Fruit fly (Drosophila melanogaster) whole organism, embryonic: ENCODE results near the gene CG15878.
A peak's percentile ranks its signal among the peaks of the same experiment; 100 is the strongest.

ENCODE experiments used
- CG1024 ChIP-seq: fragments of 200-800 bp; sonication (Bioruptor generic); IDR thresholded peaks from 2 replicates; pipeline ENCODE4 v1.3.6; 2022; ENCODE audit warnings: missing biosample characterization, missing genetic modification characterization
- CG10321 ChIP-seq: fragments of 200-800 bp; sonication (Bioruptor generic); IDR thresholded peaks from 2 replicates; pipeline ENCODE4 v1.3.6; 2022; ENCODE audit warnings: missing biosample characterization, missing genetic modification characterization
- CG10959 ChIP-seq: fragments of 200-800 bp; sonication (Bioruptor generic); IDR thresholded peaks from 2 replicates; pipeline ENCODE4 v1.3.6; 2022; ENCODE audit warnings: missing biosample characterization, missing genetic modification characterization
- CG10979 ChIP-seq: fragments of 200-800 bp; sonication (Bioruptor generic); optimal IDR thresholded peaks from 2 replicates; lab custom pipeline; 2018; ENCODE audit warnings: missing biosample characterization, mild to moderate bottlenecking, missing genetic modification characterization, moderate library complexity
- CG12744 ChIP-seq: fragments of 200-800 bp; sonication (Bioruptor generic); optimal IDR thresholded peaks from 2 replicates; lab custom pipeline; 2016; ENCODE audit warnings: missing biosample characterization, missing genetic modification characterization
- CG13287 ChIP-seq: fragments of 200-800 bp; sonication (Bioruptor generic); IDR thresholded peaks from 2 replicates; pipeline ENCODE4 v1.3.6; 2022; ENCODE audit warnings: missing biosample characterization, missing genetic modification characterization; ENCODE audit not compliant: partially characterized antibody
- CG13624 ChIP-seq: fragments of 200-800 bp; sonication (Bioruptor generic); optimal IDR thresholded peaks from 2 replicates; lab custom pipeline; 2016; ENCODE audit warnings: missing biosample characterization, missing genetic modification characterization
- CG14860 ChIP-seq: fragments of 200-800 bp; sonication (Bioruptor generic); IDR thresholded peaks from 3 replicates; pipeline ENCODE4 v1.3.6; 2022; ENCODE audit warnings: missing biosample characterization, missing genetic modification characterization; ENCODE audit not compliant: partially characterized antibody
- CG15514 ChIP-seq: fragments of 200-800 bp; sonication (Bioruptor generic); optimal IDR thresholded peaks from 3 replicates; lab custom pipeline; 2017; ENCODE audit warnings: missing biosample characterization, missing genetic modification characterization, mild to moderate bottlenecking, moderate library complexity, missing genetic modification reagents
- CG16813 ChIP-seq: fragments of 200-800 bp; sonication (Bioruptor generic); IDR thresholded peaks from 3 replicates; pipeline ENCODE4 v1.3.6; 2022; ENCODE audit warnings: missing biosample characterization, missing genetic modification characterization; ENCODE audit not compliant: partially characterized antibody
- CG1792 ChIP-seq: fragments of 200-800 bp; sonication (Bioruptor generic); optimal IDR thresholded peaks from 2 replicates; lab custom pipeline; 2016; ENCODE audit warnings: missing biosample characterization, missing genetic modification characterization
- CG18011 ChIP-seq: fragments of 200-800 bp; sonication (Bioruptor generic); optimal IDR thresholded peaks from 2 replicates; lab custom pipeline; 2017; ENCODE audit warnings: missing biosample characterization, missing genetic modification characterization, mild to moderate bottlenecking, moderate library complexity, missing genotype
- CG2199 ChIP-seq: fragments of 200-800 bp; sonication (Bioruptor generic); IDR thresholded peaks from 3 replicates; pipeline ENCODE4 v1.3.6; 2022; ENCODE audit warnings: missing biosample characterization, missing genetic modification characterization
- CG6791 ChIP-seq: fragments of 200-800 bp; sonication (Bioruptor generic); IDR thresholded peaks from 3 replicates; pipeline ENCODE4 v1.3.6; 2022; ENCODE audit warnings: missing biosample characterization, missing genetic modification characterization; ENCODE audit not compliant: partially characterized antibody
- CG6854 ChIP-seq: fragments of 200-800 bp; sonication (Bioruptor generic); optimal IDR thresholded peaks from 3 replicates; lab custom pipeline; 2017; ENCODE audit warnings: missing biosample characterization, mild to moderate bottlenecking, missing genetic modification characterization
- CG7839 ChIP-seq: fragments of 200-800 bp; sonication (Bioruptor generic); optimal IDR thresholded peaks from 3 replicates; lab custom pipeline; 2018; ENCODE audit warnings: missing biosample characterization, mild to moderate bottlenecking, missing genetic modification characterization, moderate library complexity
- CG8290 ChIP-seq, 3 experiments: fragments of 200-800 bp; sonication (Bioruptor generic); optimal IDR thresholded peaks; 2 replicates each; lab custom pipeline; 2016 to 2019; ENCODE audit warnings: missing biosample characterization in 3 of 3, missing genetic modification characterization in 3 of 3, mild to moderate bottlenecking in 2 of 3, moderate library complexity in 1 of 3
- CoRest ChIP-seq: fragments of 200-800 bp; sonication (Bioruptor generic); optimal IDR thresholded peaks from 3 replicates; lab custom pipeline; 2018; ENCODE audit warnings: missing biosample characterization, mild to moderate bottlenecking, missing genetic modification characterization, moderate library complexity
- Dbx ChIP-seq: fragments of 200-800 bp; sonication (Bioruptor generic); IDR thresholded peaks from 3 replicates; pipeline ENCODE4 v1.3.6; 2022; ENCODE audit warnings: missing biosample characterization, missing genetic modification characterization
- Dll ChIP-seq: fragments of 200-800 bp; sonication (Bioruptor generic); IDR thresholded peaks from 4 replicates; pipeline ENCODE4 v1.3.6; 2022; ENCODE audit warnings: missing biosample characterization, missing genetic modification characterization; ENCODE audit not compliant: partially characterized antibody
- Doc3 ChIP-seq: fragments of 200-800 bp; sonication (Bioruptor generic); IDR thresholded peaks from 3 replicates; pipeline ENCODE4 v1.3.6; 2022; ENCODE audit warnings: missing biosample characterization, missing genetic modification characterization; ENCODE audit not compliant: partially characterized antibody
- Elba2 ChIP-seq: fragments of 200-800 bp; sonication (Bioruptor generic); optimal IDR thresholded peaks from 3 replicates; lab custom pipeline; 2016; ENCODE audit warnings: missing biosample characterization, missing genetic modification characterization
- H15 ChIP-seq: fragments of 200-800 bp; sonication (Bioruptor generic); IDR thresholded peaks from 3 replicates; pipeline ENCODE4 v1.3.6; 2022; ENCODE audit warnings: missing biosample characterization, missing genetic modification characterization
- Hr78 ChIP-seq, 2 experiments: fragments of 200-800 bp in 1 of 2; fragments of >200 bp in 1 of 2; sonication (Bioruptor generic) in 1 of 2; optimal IDR thresholded peaks; 2 replicates each; lab custom pipeline; 2017 to 2019; ENCODE audit warnings: missing biosample characterization in 2 of 2, missing genetic modification characterization in 2 of 2, mild to moderate bottlenecking in 1 of 2, moderate library complexity in 1 of 2
- Lhr ChIP-seq: fragments of 200-800 bp; sonication (Bioruptor generic); optimal IDR thresholded peaks from 3 replicates; lab custom pipeline; 2017; ENCODE audit warnings: mild to moderate bottlenecking, missing biosample characterization, missing genetic modification reagents, missing genetic modification characterization
- Rx ChIP-seq: fragments of 200-800 bp; sonication (Bioruptor generic); IDR thresholded peaks from 2 replicates; pipeline ENCODE4 v1.3.6; 2022; ENCODE audit warnings: missing biosample characterization, missing genetic modification characterization
- ato ChIP-seq: fragments of 200-800 bp; sonication (Bioruptor generic); IDR thresholded peaks from 2 replicates; pipeline ENCODE4 v1.3.6; 2022; ENCODE audit warnings: missing biosample characterization, missing genetic modification characterization; ENCODE audit not compliant: partially characterized antibody
- bab2 ChIP-seq: fragments of 200-800 bp; sonication (Bioruptor generic); optimal IDR thresholded peaks from 2 replicates; lab custom pipeline; 2016; ENCODE audit warnings: missing biosample characterization, missing genetic modification characterization
- bbx ChIP-seq: fragments of 200-800 bp; sonication (Bioruptor generic); IDR thresholded peaks from 2 replicates; pipeline ENCODE4 v1.3.6; 2022; ENCODE audit warnings: missing biosample characterization, missing genetic modification characterization; ENCODE audit not compliant: partially characterized antibody
- cad ChIP-seq: fragments of >200 bp; optimal IDR thresholded peaks from 2 replicates; lab custom pipeline; 2017; ENCODE audit warnings: missing biosample characterization, missing genetic modification characterization
- cato ChIP-seq: fragments of 200-800 bp; sonication (Bioruptor generic); optimal IDR thresholded peaks from 2 replicates; lab custom pipeline; 2016; ENCODE audit warnings: missing biosample characterization, missing genetic modification characterization, borderline replicate concordance
- dpn ChIP-seq, 2 experiments: fragments of 200-800 bp; sonication (Bioruptor generic); optimal IDR thresholded peaks; 3 replicates each; lab custom pipeline; 2016; ENCODE audit warnings: missing biosample characterization in 2 of 2, missing genetic modification characterization in 2 of 2
- esg ChIP-seq: fragments of 200-800 bp; sonication (Bioruptor generic); conservative IDR thresholded peaks from 2 replicates; pipeline ENCODE4 v1.3.6; 2022; ENCODE audit warnings: missing biosample characterization, missing genetic modification characterization
- gfzf ChIP-seq: fragments of 200-800 bp; sonication (Bioruptor generic); optimal IDR thresholded peaks from 2 replicates; lab custom pipeline; 2016; ENCODE audit warnings: missing biosample characterization, mild to moderate bottlenecking, missing genetic modification characterization, moderate library complexity
- hkb ChIP-seq, 2 experiments: fragments of 200-800 bp in 1 of 2; fragments of >200 bp in 1 of 2; sonication (Bioruptor generic) in 1 of 2; IDR thresholded peaks in 1 of 2; optimal IDR thresholded peaks in 1 of 2; 2 replicates each; pipeline versions ENCODE4 v1.3.6 to Lab custom; 2017 to 2022; ENCODE audit warnings: missing biosample characterization in 1 of 2, missing genetic modification characterization in 1 of 2
- kah ChIP-seq: fragments of 200-800 bp; sonication (Bioruptor generic); optimal IDR thresholded peaks from 2 replicates; lab custom pipeline; 2018; ENCODE audit warnings: missing biosample characterization, mild to moderate bottlenecking, missing genetic modification characterization
- kni ChIP-seq: fragments of 200-800 bp; sonication (Bioruptor generic); optimal IDR thresholded peaks from 3 replicates; lab custom pipeline; 2017; ENCODE audit warnings: mild to moderate bottlenecking, missing biosample characterization, missing genetic modification reagents, missing genetic modification characterization
- knrl ChIP-seq: fragments of 200-800 bp; sonication (Bioruptor generic); IDR thresholded peaks from 3 replicates; pipeline ENCODE4 v1.3.6; 2022; ENCODE audit warnings: missing biosample characterization, missing genetic modification characterization; ENCODE audit not compliant: partially characterized antibody
- pum ChIP-seq: fragments of 200-800 bp; sonication (Bioruptor generic); optimal IDR thresholded peaks from 2 replicates; lab custom pipeline; 2016; ENCODE audit warnings: missing biosample characterization, missing genetic modification characterization
- ranshi ChIP-seq: fragments of 200-800 bp; sonication (Bioruptor generic); IDR thresholded peaks from 2 replicates; pipeline ENCODE4 v1.3.6; 2022; ENCODE audit warnings: missing biosample characterization, missing genetic modification characterization
- run ChIP-seq: fragments of 200-800 bp; sonication (Bioruptor generic); optimal IDR thresholded peaks from 3 replicates; lab custom pipeline; 2018; ENCODE audit warnings: missing biosample characterization, mild to moderate bottlenecking, missing genetic modification characterization
- sens ChIP-seq: fragments of 200-800 bp; sonication (Bioruptor generic); peaks from one replicate; lab custom pipeline; 2016; ENCODE audit warnings: missing biosample characterization, missing genetic modification characterization
- shn ChIP-seq: fragments of 200-800 bp; sonication (Bioruptor generic); optimal IDR thresholded peaks from 3 replicates; lab custom pipeline; 2016; ENCODE audit warnings: missing biosample characterization, missing genetic modification characterization
- ssp ChIP-seq: fragments of 200-800 bp; sonication (Bioruptor generic); IDR thresholded peaks from 2 replicates; pipeline ENCODE4 v1.3.6; 2022; ENCODE audit warnings: missing biosample characterization, missing genetic modification characterization
- unc-4 ChIP-seq: fragments of 200-800 bp; sonication (Bioruptor generic); IDR thresholded peaks from 2 replicates; pipeline ENCODE4 v1.3.6; 2022; ENCODE audit warnings: missing biosample characterization, missing genetic modification characterization; ENCODE audit not compliant: partially characterized antibody

Gene CG15878

dm6 chr3L:2248335-2248734 lies 36.0 kb upstream of the CG15878 start, which contains the start of gene CG32305 (continued):
- no peak for TF ChIP-seq Elba2
- TF ChIP-seq, all 482 proteins: peak for 0

- no peak for TF ChIP-seq CG10979 (tag; lab: Kevin White, UChicago)
- no peak for TF ChIP-seq shn (GFP tag; lab: Kevin White, UChicago)
- 0 out of 3 replicates have a peak, but pooled peaks have one; percentile 17 for TF ChIP-seq CG2199
- no peak for TF ChIP-seq CG18011 (GFP tag; lab: Kevin White, UChicago)
- peak; percentile 29; the same call in 1 of the 2 replicates for TF ChIP-seq ato (GFP tag; lab: Robert Waterston, UW)
- TF ChIP-seq ranshi (GFP tag; lab: Robert Waterston, UW): no peak
- TF ChIP-seq cad (GFP tag; lab: Kevin White, UChicago): no peak
- peak; percentile 51; the same call in 2 of the 4 replicates for TF ChIP-seq Dll
- TF ChIP-seq sens (GFP tag; lab: Kevin White, UChicago): peak; percentile 75
- no peak for TF ChIP-seq bab2
- TF ChIP-seq ssp (GFP tag; lab: Robert Waterston, UW): no peak
- TF ChIP-seq Rx (GFP tag; lab: Robert Waterston, UW): no peak
- TF ChIP-seq bbx (GFP tag; lab: Robert Waterston, UW): peak; percentile 51
- TF ChIP-seq CG1792 (GFP tag; lab: Kevin White, UChicago): no peak
- no peak for TF ChIP-seq Dbx (GFP tag; lab: Robert Waterston, UW)
- peak in 1 of 2 experiments; percentile 41 for TF ChIP-seq Hr78 (GFP tag; optimal IDR thresholded peaks at IDR 0.05; lab: Kevin White, UChicago)
- no peak for TF ChIP-seq cato
- no peak for TF ChIP-seq esg (GFP tag; lab: Robert Waterston, UW)
- no peak for TF ChIP-seq CG10321 (GFP tag; lab: Robert Waterston, UW)
- no peak for TF ChIP-seq CG12744 (GFP tag; lab: Kevin White, UChicago)
- TF ChIP-seq CG16813 (GFP tag; lab: Robert Waterston, UW): 0 out of 3 replicates have a peak, but pooled peaks have one; percentile 18
- TF ChIP-seq CG1024 (GFP tag; lab: Robert Waterston, UW): no peak
- TF ChIP-seq CG6854 (GFP tag; lab: Kevin White, UChicago): no peak
- peak; percentile 80 for TF ChIP-seq kni (GFP tag; lab: Kevin White, UChicago)
- no peak for TF ChIP-seq pum (GFP tag; lab: Kevin White, UChicago)
- TF ChIP-seq knrl: peak; percentile 24; the same call in 1 of the 3 replicates
- peak; percentile 52 for TF ChIP-seq kah (GFP tag; lab: Kevin White, UChicago)
- TF ChIP-seq gfzf (GFP tag; lab: Kevin White, UChicago): peak; percentile 42
- TF ChIP-seq CG13624 (GFP tag; lab: Kevin White, UChicago): no peak
- no peak; the same call in 2 of the 3 replicates for TF ChIP-seq Doc3 (GFP tag; lab: Robert Waterston, UW)
- peak; percentile 53; the same call in 1 of the 3 replicates for TF ChIP-seq CG14860 (GFP tag; lab: Robert Waterston, UW)
- TF ChIP-seq CG7839: no peak
- no peak for TF ChIP-seq H15
- peak; percentile 98 for TF ChIP-seq CG8290 (GFP tag; optimal IDR thresholded peaks at IDR 0.05; lab: Kevin White, UChicago)
- TF ChIP-seq CG8290 (tag; optimal IDR thresholded peaks at IDR 0.05; lab: Kevin White, UChicago): peak; percentile 95 to 96
- TF ChIP-seq Lhr: peak; percentile 99
- peak; percentile 83 for TF ChIP-seq CG6791 (GFP tag; lab: Robert Waterston, UW)
- peak; percentile 80 for TF ChIP-seq hkb (optimal IDR thresholded peaks at IDR 0.05; lab: Kevin White, UChicago)
- TF ChIP-seq hkb (GFP tag; IDR thresholded peaks at IDR 0.05; lab: Robert Waterston, UW): no peak
- TF ChIP-seq CG15514 (GFP tag; lab: Kevin White, UChicago): peak; percentile 43
- no peak for TF ChIP-seq dpn (GFP tag; optimal IDR thresholded peaks at IDR 0.05; lab: Kevin White, UChicago)
- TF ChIP-seq CG13287 (GFP tag; lab: Robert Waterston, UW): peak; percentile 66
- peak; percentile 27 for TF ChIP-seq CoRest (tag; lab: Kevin White, UChicago)
- 0 out of 2 replicates have a peak, but pooled peaks have one; percentile 32 for TF ChIP-seq unc-4 (GFP tag; lab: Robert Waterston, UW)
- TF ChIP-seq run (tag; lab: Kevin White, UChicago): no peak
- no peak for TF ChIP-seq CG10959 (GFP tag; lab: Robert Waterston, UW)
Measured at dm6 chr3L:2243846-2244528, 31.7 kb upstream of the CG15878 start, which contains the start of gene CG32301. CG32301 (plus strand) TSS chr3L:2244478.
